Worm (Caenorhabditis elegans) whole organism, midembryonic: ENCODE measurements around the gene Y47D3A.34.

ENCODE experiments used
- T22C8.4 ChIP-seq: fragments of 200-800 bp; sonication (Bioruptor generic); IDR thresholded peaks from 2 replicates; pipeline ENCODE4 v1.3.6; 2022; ENCODE audit warnings: missing genetic modification characterization, missing compliant biosample characterization
- cog-1 ChIP-seq: sonication (generic microtip); optimal IDR thresholded peaks from 2 replicates; lab custom pipeline; 2016; ENCODE audit warnings: missing genetic modification characterization, missing compliant biosample characterization
- flt-1 ChIP-seq: fragments of 200-800 bp; sonication (Bioruptor generic); IDR thresholded peaks from 2 replicates; pipeline ENCODE4 v1.3.6; 2022; ENCODE audit warnings: missing genetic modification characterization, missing compliant biosample characterization
- klf-2 ChIP-seq: fragments of 200-800 bp; sonication (Bioruptor generic); conservative IDR thresholded peaks from 2 replicates; pipeline ENCODE4 v1.3.6; 2022; ENCODE audit warnings: missing genetic modification reagents, missing genetic modification characterization, missing compliant biosample characterization
- med-1 ChIP-seq: sonication (generic microtip); optimal IDR thresholded peaks from 2 replicates; lab custom pipeline; 2017; ENCODE audit warnings: missing genetic modification characterization, mild to moderate bottlenecking, missing compliant biosample characterization, antibody characterized with exemption, missing genetic modification reagents; ENCODE audit not compliant: insufficient read depth
- ref-1 ChIP-seq: fragments of 200-800 bp; sonication (Bioruptor generic); conservative IDR thresholded peaks from 2 replicates; pipeline ENCODE4 v1.3.6; 2022; ENCODE audit warnings: missing genetic modification reagents, missing genetic modification characterization, missing compliant biosample characterization
- tab-1 ChIP-seq: fragments of 200-800 bp; sonication (Bioruptor generic); IDR thresholded peaks from 2 replicates; pipeline ENCODE4 v1.3.6; 2022; ENCODE audit warnings: missing genetic modification characterization, missing compliant biosample characterization
- ztf-23 ChIP-seq: fragments of 200-800 bp; sonication (Bioruptor generic); IDR thresholded peaks from 2 replicates; pipeline ENCODE4 v1.3.6; 2022; ENCODE audit warnings: missing genetic modification reagents, missing genetic modification characterization, missing compliant biosample characterization
- ztf-29 ChIP-seq: fragments of 200-800 bp; sonication (Bioruptor generic); IDR thresholded peaks from 2 replicates; pipeline ENCODE4 v1.3.6; 2022; ENCODE audit warnings: missing genetic modification reagents, missing genetic modification characterization, missing compliant biosample characterization

The Y47D3A.34 gene

DNA sequence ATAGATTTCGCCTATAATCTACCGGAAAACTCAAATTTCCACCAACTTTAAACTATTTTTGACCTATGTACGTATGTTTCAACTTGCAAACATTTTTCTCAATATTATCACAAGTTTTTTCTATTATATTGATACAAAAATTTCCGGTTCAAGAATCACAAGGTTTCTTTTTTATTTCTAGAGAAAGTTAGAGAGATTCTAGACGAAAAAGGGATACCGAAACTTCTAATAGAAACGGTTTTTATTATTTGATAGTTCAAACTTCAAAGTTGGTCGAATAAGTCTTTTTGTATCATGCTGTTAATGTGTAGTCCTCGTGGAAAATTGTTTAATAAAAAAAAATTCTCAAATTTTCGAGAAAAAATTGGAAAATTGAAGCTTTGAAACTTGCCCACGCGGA is 20.4 kb upstream of the Y47D3A.34 start:
- TF ChIP-seq flt-1 (GFP tag; lab: Robert Waterston, UW) (no peak), ztf-29 (GFP tag; lab: Robert Waterston, UW) (no peak), tab-1 (no peak), med-1 (GFP tag; lab: Kevin White, UChicago) (no peak), T22C8.4 (GFP tag; lab: Robert Waterston, UW) (no peak), cog-1 (no peak), ztf-23 (GFP tag; lab: Robert Waterston, UW) (no peak), klf-2 (GFP tag; lab: Robert Waterston, UW) (no peak)

DNA sequence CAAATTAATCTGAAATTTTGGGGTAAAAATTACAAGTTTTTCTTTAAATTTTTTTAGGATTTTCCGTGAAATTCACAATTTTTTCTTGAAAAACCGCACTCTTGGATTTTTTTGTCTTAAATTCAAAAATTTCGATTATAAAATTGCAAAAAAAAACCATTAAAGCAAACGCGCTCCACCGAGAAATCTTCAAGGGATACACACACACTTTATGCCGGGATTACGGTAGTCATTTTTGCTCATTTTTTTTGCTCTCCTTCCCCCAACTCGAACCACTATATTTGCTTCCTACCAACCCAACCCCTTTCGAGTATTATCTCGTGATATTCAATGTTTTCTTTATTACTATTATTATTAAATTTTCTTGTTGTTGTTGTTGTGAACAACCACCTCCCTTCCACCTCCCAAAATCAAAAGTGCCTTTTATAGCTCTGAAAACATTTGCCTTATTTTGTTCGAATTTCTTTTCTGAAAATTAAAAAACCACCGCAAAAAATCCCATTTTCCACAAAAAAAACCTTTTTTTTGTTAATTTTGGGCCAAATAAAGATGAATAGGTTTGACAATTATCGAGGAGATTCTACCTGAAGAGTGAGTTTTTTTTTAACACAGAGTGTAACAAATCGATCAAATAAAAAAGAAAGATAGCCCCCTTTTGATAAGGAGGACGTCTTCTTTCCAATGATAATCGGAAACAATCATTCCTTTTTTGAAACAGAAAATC is 17.2 kb upstream of the Y47D3A.34 start, which contains the start of gene Y47D3A.32:
Y47D3A.32 (plus strand) TSS at position 674 of the 724 bp plus-strand sequence.
- TF ChIP-seq ztf-23 (GFP tag; lab: Robert Waterston, UW) (no peak), tab-1 (no peak), klf-2 (GFP tag; lab: Robert Waterston, UW) (no peak), med-1 (GFP tag; lab: Kevin White, UChicago) (no peak), flt-1 (GFP tag; lab: Robert Waterston, UW) (no peak), ztf-29 (GFP tag; lab: Robert Waterston, UW) (no peak), cog-1 (no peak), ref-1 (no peak), T22C8.4 (GFP tag; lab: Robert Waterston, UW) (no peak)

ce11 chrIII:11248897-11249296 is 14.2 kb upstream of the Y47D3A.34 start:
- TF ChIP-seq ztf-23 (GFP tag; lab: Robert Waterston, UW) (no peak), flt-1 (GFP tag; lab: Robert Waterston, UW) (no peak), T22C8.4 (GFP tag; lab: Robert Waterston, UW) (no peak), ref-1 (no peak), ztf-29 (GFP tag; lab: Robert Waterston, UW) (no peak), cog-1 (no peak), tab-1 (no peak), klf-2 (GFP tag; lab: Robert Waterston, UW) (no peak), med-1 (GFP tag; lab: Kevin White, UChicago) (no peak)

DNA sequence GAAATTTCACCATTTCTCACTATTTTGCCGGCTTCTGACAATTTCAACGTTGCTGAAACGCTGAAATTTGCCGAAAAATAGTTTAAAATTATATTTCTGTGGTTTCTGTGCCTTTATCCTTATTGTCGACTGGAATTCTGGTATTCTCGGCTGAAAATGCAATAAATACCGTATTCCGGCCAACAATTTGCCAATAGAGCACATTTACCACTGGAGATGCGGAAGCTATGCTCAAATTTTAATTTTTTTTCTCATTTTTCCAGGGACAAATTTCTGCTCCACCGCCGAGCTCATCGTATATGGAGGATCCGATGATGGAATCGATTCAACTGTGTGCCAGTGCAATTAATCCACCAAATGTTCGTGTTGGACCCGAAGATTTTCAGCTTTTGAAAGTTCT is 11.9 kb upstream of the Y47D3A.34 start:
- no peak for TF ChIP-seq ztf-23 (GFP tag; lab: Robert Waterston, UW)

DNA sequence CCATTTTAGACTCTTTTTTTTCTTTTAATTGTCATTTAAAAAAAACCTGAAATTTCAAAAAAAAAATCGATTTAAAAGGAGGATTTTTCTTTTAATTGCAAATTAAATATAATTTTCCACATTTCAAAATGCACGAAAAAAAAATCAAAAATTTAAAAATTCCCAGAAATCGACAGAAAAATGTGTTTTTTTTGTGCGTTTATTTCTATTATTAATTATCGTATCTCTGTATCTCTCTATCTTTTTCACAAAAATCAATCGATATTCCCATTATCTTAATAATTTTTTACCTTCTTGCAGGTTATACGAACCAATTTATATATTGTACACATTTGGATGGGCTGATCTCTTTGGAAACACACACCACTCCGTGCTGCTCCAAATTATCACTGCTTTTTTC is 10.2 kb upstream of the Y47D3A.34 start, which contains the start of gene rsks-1:
rsks-1 (plus strand) TSS at position 301 of the 400 bp plus-strand sequence.
- TF ChIP-seq flt-1 (GFP tag; lab: Robert Waterston, UW) = no peak
- TF ChIP-seq ztf-29 (GFP tag; lab: Robert Waterston, UW) = no peak
- no peak for TF ChIP-seq tab-1
- TF ChIP-seq med-1 (GFP tag; lab: Kevin White, UChicago) = no peak
- TF ChIP-seq klf-2 (GFP tag; lab: Robert Waterston, UW) = no peak
- no peak for TF ChIP-seq cog-1
- TF ChIP-seq ztf-23 (GFP tag; lab: Robert Waterston, UW) = no peak

- TF ChIP-seq ztf-29 (GFP tag; lab: Robert Waterston, UW) (no peak), med-1 (GFP tag; lab: Kevin White, UChicago) (no peak), cog-1 (no peak), flt-1 (GFP tag; lab: Robert Waterston, UW) (no peak), klf-2 (GFP tag; lab: Robert Waterston, UW) (no peak), T22C8.4 (GFP tag; lab: Robert Waterston, UW) (no peak), tab-1 (no peak), ref-1 (no peak)
These were observed 9.7 kb upstream of the Y47D3A.34 start for ce11 chrIII:11244338-11244737.

DNA sequence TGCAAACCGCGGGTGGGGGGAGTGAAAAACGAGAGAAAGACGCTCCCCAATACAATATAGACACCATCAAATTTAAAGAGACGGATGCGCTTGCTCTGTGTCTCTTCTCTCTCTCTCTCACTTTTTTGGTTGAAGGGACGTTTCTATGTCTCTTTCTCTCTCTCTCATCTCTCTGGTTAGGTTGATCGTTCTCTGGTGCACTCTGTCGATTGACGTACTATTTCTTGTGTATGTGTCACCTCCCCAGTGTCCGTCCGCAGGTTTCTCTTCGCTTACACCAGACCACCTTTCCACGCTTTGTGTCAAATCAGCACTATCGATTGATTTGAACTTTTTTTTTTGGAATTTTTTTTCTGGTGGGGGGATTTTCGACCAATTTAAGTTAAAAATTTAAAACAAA is 8.8 kb upstream of the Y47D3A.34 start:
- peak; percentile 33 for TF ChIP-seq cog-1
- TF ChIP-seq T22C8.4 (GFP tag; lab: Robert Waterston, UW) = peak; percentile 65
- no peak for TF ChIP-seq ztf-29 (GFP tag; lab: Robert Waterston, UW)

DNA sequence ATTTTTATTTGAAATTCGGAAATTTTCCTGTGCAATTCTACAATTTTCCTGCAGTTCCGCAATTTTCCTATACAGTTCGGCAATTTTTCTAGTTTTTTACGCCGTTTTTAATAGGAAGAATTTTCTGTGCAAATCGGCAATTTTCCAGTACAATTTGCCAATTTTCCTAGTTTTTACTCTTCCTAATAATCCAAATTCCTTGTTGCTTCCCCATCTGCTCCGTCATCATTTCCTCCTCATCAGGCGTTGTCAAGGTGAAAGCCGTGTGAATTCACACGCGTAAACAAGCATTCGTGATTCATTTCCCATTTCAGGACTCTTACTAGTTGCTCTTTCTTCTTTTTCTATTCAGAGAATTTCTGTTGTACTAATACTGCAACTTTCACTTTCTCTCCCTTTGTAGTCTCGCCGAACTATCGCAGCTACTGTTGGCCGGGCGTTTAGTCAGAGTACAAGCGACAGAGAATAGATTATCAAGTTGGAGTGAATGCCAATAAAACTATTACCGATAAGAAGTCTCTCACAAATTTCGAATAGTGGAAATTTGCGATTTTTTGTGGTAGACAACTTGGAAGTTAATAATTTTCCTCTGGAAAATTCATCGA is 7.0 kb upstream of the Y47D3A.34 start:
- no peak for TF ChIP-seq flt-1 (GFP tag; lab: Robert Waterston, UW)
- no peak for TF ChIP-seq T22C8.4 (GFP tag; lab: Robert Waterston, UW)
- TF ChIP-seq ztf-23 (GFP tag; lab: Robert Waterston, UW) = no peak
- no peak for TF ChIP-seq cog-1
- TF ChIP-seq klf-2 (GFP tag; lab: Robert Waterston, UW) = no peak
- no peak for TF ChIP-seq ref-1
- TF ChIP-seq ztf-29 (GFP tag; lab: Robert Waterston, UW) = no peak
- TF ChIP-seq med-1 (GFP tag; lab: Kevin White, UChicago) = no peak
- TF ChIP-seq tab-1 = no peak

- no peak for TF ChIP-seq med-1 (GFP tag; lab: Kevin White, UChicago)
- TF ChIP-seq T22C8.4 (GFP tag; lab: Robert Waterston, UW) = no peak
- TF ChIP-seq klf-2 (GFP tag; lab: Robert Waterston, UW) = no peak
- no peak for TF ChIP-seq flt-1 (GFP tag; lab: Robert Waterston, UW)
- no peak for TF ChIP-seq ztf-23 (GFP tag; lab: Robert Waterston, UW)
- no peak for TF ChIP-seq ref-1
- no peak for TF ChIP-seq tab-1
- TF ChIP-seq ztf-29 (GFP tag; lab: Robert Waterston, UW) = no peak
- TF ChIP-seq cog-1 = no peak
These were observed 6.1 kb upstream of the Y47D3A.34 start for ce11 chrIII:11240776-11241175.

DNA sequence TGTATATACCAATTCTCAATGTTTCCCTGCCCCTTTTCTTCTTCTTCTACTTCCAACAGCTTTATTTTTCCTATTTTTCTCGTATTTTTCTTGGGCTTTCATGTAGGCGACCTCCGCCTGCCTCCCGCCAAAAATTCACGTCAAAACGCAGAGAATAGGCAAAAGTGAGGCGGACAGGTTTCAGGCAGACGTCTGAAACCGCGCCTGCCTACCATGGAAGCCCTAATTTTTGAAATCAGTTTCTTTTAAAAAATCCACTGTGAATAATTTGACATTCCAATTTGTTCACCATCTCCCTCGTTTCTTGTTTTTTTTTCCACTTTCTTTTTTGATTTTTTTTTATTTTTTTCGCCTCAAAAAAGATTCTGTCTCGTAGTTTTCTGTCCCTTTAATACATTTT is 4.1 kb upstream of the Y47D3A.34 start:
- no peak for TF ChIP-seq T22C8.4 (GFP tag; lab: Robert Waterston, UW)
- no peak for TF ChIP-seq flt-1 (GFP tag; lab: Robert Waterston, UW)
- no peak for TF ChIP-seq tab-1
- no peak for TF ChIP-seq cog-1
- no peak for TF ChIP-seq klf-2 (GFP tag; lab: Robert Waterston, UW)
- TF ChIP-seq ztf-23 (GFP tag; lab: Robert Waterston, UW) = no peak
- no peak for TF ChIP-seq ztf-29 (GFP tag; lab: Robert Waterston, UW)
- no peak for TF ChIP-seq ref-1
- no peak for TF ChIP-seq med-1 (GFP tag; lab: Kevin White, UChicago)
